Fruit fly (Drosophila melanogaster) whole organism, larva: ENCODE data around the gene Tim17a1.
A peak's percentile ranks its signal among the peaks of the same experiment; 100 is the strongest.

Source experiments
- noc ChIP-seq: fragments of 200-800 bp; sonication (Bioruptor generic); optimal IDR thresholded peaks from 3 replicates; lab custom pipeline; 2019; ENCODE audit warnings: missing biosample characterization, mild to moderate bottlenecking, missing genetic modification characterization, moderate library complexity

Tim17a1 gene

dm6 chr3R:12383784-12384183 is 19.3 kb upstream of the Tim17a1 start:
- no peak for TF ChIP-seq noc (tag; lab: Kevin White, UChicago)

dm6 chr3R:12383036-12383435 is 18.6 kb upstream of the Tim17a1 start, which contains the start of gene GstD11:
Gene GstD11, plus strand, starts transcription at chr3R:12383336.
- TF ChIP-seq noc (tag; lab: Kevin White, UChicago) = no peak

DNA sequence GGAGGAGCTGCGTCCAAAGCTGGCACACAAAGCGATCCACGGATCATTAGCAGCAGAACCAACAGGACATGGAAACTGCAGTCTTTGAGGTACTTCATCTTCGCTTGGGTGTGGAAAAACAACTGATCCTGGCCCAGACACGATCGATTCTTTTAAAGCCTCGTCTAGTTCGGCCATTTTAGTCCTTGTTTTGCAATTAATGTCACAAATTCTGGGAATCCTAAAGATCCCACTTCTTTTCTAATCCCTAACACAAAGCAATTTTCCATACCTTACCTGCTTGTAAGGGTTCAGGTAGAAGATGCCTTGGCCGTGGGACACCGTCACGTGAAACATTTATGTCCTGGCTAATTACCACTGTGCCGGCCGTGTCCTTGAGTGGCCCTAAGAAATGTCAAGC is 18.1 kb upstream of the Tim17a1 start, which contains the start of gene CG10035:
CG10035 (minus strand) TSS at position 129 of the 400 bp plus-strand sequence.
- TF ChIP-seq noc (tag; lab: Kevin White, UChicago) = no peak

- TF ChIP-seq noc (tag; lab: Kevin White, UChicago) = no peak
These were observed 16.7 kb upstream of the Tim17a1 start for dm6 chr3R:12381130-12381700.

- no peak for TF ChIP-seq noc (tag; lab: Kevin White, UChicago)
These were observed 15.2 kb upstream of the Tim17a1 start, which contains the start of gene GstD8 for dm6 chr3R:12379708-12380107. Gene GstD8, plus strand, starts transcription at chr3R:12380008.

DNA sequence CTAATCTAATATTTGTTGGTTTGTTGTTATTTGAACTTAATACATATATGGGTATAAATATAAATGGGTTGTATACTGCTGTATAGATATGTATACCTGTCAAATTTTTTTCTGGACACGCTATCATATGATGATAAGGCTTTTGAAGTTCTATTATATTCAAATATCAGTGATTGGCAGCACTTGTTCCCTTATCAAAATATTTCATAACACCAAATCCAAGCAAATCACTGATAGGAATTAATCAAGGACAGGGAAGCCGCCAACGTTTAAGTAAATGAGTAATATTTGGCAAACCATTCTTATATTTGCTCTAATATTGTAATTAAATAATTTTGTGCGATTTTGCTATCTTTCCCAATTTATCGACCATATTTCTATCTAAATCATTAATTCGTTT is 14.8 kb upstream of the Tim17a1 start:
- no peak for TF ChIP-seq noc (tag; lab: Kevin White, UChicago)

DNA sequence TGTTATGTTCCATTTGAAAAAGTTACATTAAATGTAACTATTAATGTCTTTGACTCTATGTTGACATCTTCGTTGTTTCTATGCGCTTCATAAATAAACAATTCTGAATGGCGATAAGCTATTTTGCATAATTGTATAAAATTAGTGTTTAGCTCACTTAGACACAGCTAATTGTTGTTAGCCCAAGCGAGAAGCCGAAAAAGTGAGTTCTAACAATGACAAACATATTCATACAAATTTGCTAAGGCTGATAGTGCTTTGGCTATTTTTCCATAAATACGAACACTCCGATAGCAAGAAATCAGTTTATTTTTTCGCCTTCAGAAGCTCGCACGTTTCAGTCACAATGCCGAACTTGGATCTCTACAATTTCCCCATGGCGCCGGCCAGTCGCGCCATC is 13.7 kb upstream of the Tim17a1 start, which contains the start of gene GstD7:
GstD7 (plus strand) TSS at position 301 of the 400 bp plus-strand sequence.
- no peak for TF ChIP-seq noc (tag; lab: Kevin White, UChicago)

- no peak for TF ChIP-seq noc (tag; lab: Kevin White, UChicago)
These were observed 12.3 kb upstream of the Tim17a1 start, which contains the start of gene GstD6 for dm6 chr3R:12376828-12377227. Gene GstD6, plus strand, starts transcription at chr3R:12377128.

- TF ChIP-seq noc (tag; lab: Kevin White, UChicago) = no peak
These were observed 10.8 kb upstream of the Tim17a1 start, which contains the start of gene GstD5 for dm6 chr3R:12375258-12375783. Gene GstD5, plus strand, starts transcription at chr3R:12375733.

- TF ChIP-seq noc (tag; lab: Kevin White, UChicago) = no peak
These were observed 9.3 kb upstream of the Tim17a1 start, which contains the start of gene GstD4 for dm6 chr3R:12373800-12374199. Gene GstD4, plus strand, starts transcription at chr3R:12374100.

- no peak for TF ChIP-seq noc (tag; lab: Kevin White, UChicago)
These were observed 8.3 kb upstream of the Tim17a1 start, which contains the start of gene GstD3 for dm6 chr3R:12372800-12373199. Gene GstD3, plus strand, starts transcription at chr3R:12373068.

DNA sequence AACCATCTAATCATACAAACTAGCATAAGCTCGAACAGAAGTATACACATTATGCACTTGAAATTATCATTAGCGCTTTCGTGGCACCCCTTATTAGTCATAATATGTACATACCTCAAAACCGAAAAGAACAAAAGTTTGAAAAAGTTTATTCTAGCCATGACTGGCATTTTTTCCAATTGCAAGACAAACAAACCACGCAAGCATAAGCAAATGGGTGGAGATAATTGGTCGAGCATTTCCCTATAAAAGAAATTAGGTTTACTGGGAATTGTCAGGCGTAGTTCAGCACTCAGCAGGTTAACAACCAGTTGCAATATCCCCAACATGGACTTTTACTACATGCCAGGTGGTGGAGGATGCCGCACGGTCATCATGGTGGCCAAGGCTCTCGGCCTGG is 7.2 kb upstream of the Tim17a1 start, which contains the start of gene GstD2:
GstD2 (plus strand) TSS at position 301 of the 400 bp plus-strand sequence.
- TF ChIP-seq noc (tag; lab: Kevin White, UChicago) = no peak

dm6 chr3R:12370643-12370995 is 6.1 kb upstream of the Tim17a1 start:
- TF ChIP-seq noc (tag; lab: Kevin White, UChicago) = peak; percentile 42

dm6 chr3R:12369793-12370642 is 5.5 kb upstream of the Tim17a1 start:
- TF ChIP-seq noc (tag; lab: Kevin White, UChicago) = no peak

DNA sequence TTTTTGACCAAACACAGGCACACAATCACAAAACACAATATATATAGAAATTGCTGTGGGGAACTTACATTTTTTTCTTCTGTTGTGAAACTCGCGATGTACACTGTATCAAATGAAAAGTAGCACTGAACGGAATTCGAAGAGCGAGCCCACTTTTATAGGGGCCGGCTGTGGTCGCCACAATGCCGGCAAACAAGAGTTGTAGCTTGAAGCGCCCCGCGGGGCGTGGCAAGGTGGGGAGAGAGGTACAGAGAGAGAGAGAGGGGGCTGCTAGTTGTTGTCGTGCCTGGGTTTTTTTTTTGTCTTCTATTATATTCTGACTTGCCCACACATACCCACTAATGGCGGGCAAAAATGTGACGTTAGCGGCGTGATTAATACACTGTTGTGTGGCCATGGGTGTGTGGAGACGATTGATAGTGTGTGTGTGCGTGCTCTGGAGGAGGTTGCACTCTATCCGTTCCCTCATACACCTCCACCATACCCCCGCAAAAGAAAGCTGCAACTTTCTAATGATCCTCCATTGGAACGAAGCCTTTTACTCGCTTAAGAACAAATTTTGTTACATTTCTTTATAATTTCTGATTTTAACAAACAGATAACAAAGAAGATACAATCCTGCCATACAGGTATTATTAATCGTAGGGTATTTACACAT is 4.8 kb upstream of the Tim17a1 start, which contains the start of gene GstD1:
GstD1 (minus strand) TSS at position 134 of the 658 bp plus-strand sequence.
- TF ChIP-seq noc (tag; lab: Kevin White, UChicago) = peak; percentile 87
